Worm (Caenorhabditis elegans) whole organism, L3 larva: ENCODE results near the gene K03A11.6.
A peak's percentile ranks its signal among the peaks of the same experiment; 100 is the strongest.

Experiments
- ama-1 ChIP-seq: fragments of 150-350 bp; optimal IDR thresholded peaks from 2 replicates; lab custom pipeline; 2018
- elt-1 ChIP-seq: fragments of 150-350 bp; optimal IDR thresholded peaks from 2 replicates; lab custom pipeline; 2014; ENCODE audit warnings: missing biosample characterization, missing genetic modification characterization
- nhr-11 ChIP-seq: fragments of 150-350 bp; optimal IDR thresholded peaks from 2 replicates; lab custom pipeline; 2014; ENCODE audit warnings: missing biosample characterization, missing genetic modification characterization
- nhr-28 ChIP-seq: fragments of 150-350 bp; optimal IDR thresholded peaks from 2 replicates; lab custom pipeline; 2014; ENCODE audit warnings: missing biosample characterization, missing genetic modification characterization
- sea-2 ChIP-seq: fragments of 150-350 bp; sonication (generic microtip); optimal IDR thresholded peaks from 4 replicates; lab custom pipeline; 2014; ENCODE audit warnings: missing biosample characterization, missing genetic modification reagents, missing genetic modification characterization
- unc-62 ChIP-seq: fragments of 150-350 bp; sonication (generic microtip); optimal IDR thresholded peaks from 4 replicates; lab custom pipeline; 2014; ENCODE audit warnings: missing biosample characterization, missing genetic modification reagents, missing genetic modification characterization
- zag-1 ChIP-seq: fragments of 150-350 bp; optimal IDR thresholded peaks from 2 replicates; lab custom pipeline; 2014; ENCODE audit warnings: missing biosample characterization, missing genetic modification characterization

- no peak for TF ChIP-seq sea-2 (GFP tag; lab: Kevin White, UChicago)
- no peak for TF ChIP-seq nhr-11 (tag; lab: Kevin White, UChicago)
- no peak for TF ChIP-seq nhr-28 (tag; lab: Kevin White, UChicago)
- TF ChIP-seq ama-1 (lab: Kevin White, UChicago): peak; percentile 70
- TF ChIP-seq elt-1 (tag; lab: Kevin White, UChicago): no peak
- TF ChIP-seq unc-62: no peak
- no peak for TF ChIP-seq zag-1 (tag; lab: Kevin White, UChicago)
Measured at ce11 chrX:13104966-13105365, 49.3 kb downstream of the K03A11.6 start, which contains the start of gene F17H10.1.
